Fruit fly (Drosophila melanogaster) whole organism, embryonic: Measurements from ENCODE around the gene Doa.

ENCODE experiments used
- Ada2b ChIP-seq: fragments of 200-800 bp; sonication (Bioruptor generic); IDR thresholded peaks from 2 replicates; pipeline ENCODE4 v1.3.6; 2022; ENCODE audit warnings: missing biosample characterization, missing genetic modification characterization
- Antp ChIP-seq: fragments of 200-800 bp; sonication (Bioruptor generic); optimal IDR thresholded peaks from 3 replicates; lab custom pipeline; 2016; ENCODE audit warnings: missing biosample characterization, missing genetic modification characterization
- Atf3 ChIP-seq: fragments of 200-800 bp; sonication (Bioruptor generic); optimal IDR thresholded peaks from 3 replicates; lab custom pipeline; 2016; ENCODE audit warnings: missing biosample characterization, missing genetic modification characterization
- B-H1 ChIP-seq: fragments of 200-800 bp; sonication (Bioruptor generic); IDR thresholded peaks from 3 replicates; pipeline ENCODE4 v1.3.6; 2022; ENCODE audit warnings: missing biosample characterization, missing genetic modification characterization
- BtbVII ChIP-seq: fragments of 200-800 bp; sonication (Bioruptor generic); optimal IDR thresholded peaks from 3 replicates; lab custom pipeline; 2017; ENCODE audit warnings: missing biosample characterization, mild to moderate bottlenecking, missing genetic modification characterization
- CG1024 ChIP-seq: fragments of 200-800 bp; sonication (Bioruptor generic); IDR thresholded peaks from 2 replicates; pipeline ENCODE4 v1.3.6; 2022; ENCODE audit warnings: missing biosample characterization, missing genetic modification characterization
- CG10321 ChIP-seq: fragments of 200-800 bp; sonication (Bioruptor generic); IDR thresholded peaks from 2 replicates; pipeline ENCODE4 v1.3.6; 2022; ENCODE audit warnings: missing biosample characterization, missing genetic modification characterization
- CG10431 ChIP-seq: fragments of 200-800 bp; sonication (Bioruptor generic); optimal IDR thresholded peaks from 3 replicates; lab custom pipeline; 2018; ENCODE audit warnings: missing biosample characterization, mild to moderate bottlenecking, missing genetic modification characterization
- CG10462 ChIP-seq: fragments of 200-800 bp; sonication (Bioruptor generic); optimal IDR thresholded peaks from 2 replicates; lab custom pipeline; 2016; ENCODE audit warnings: missing biosample characterization, missing genetic modification characterization
- CG10959 ChIP-seq: fragments of 200-800 bp; sonication (Bioruptor generic); IDR thresholded peaks from 2 replicates; pipeline ENCODE4 v1.3.6; 2022; ENCODE audit warnings: missing biosample characterization, missing genetic modification characterization
- CG11093 ChIP-seq: fragments of 200-800 bp; sonication (Bioruptor generic); IDR thresholded peaks from 3 replicates; pipeline ENCODE4 v1.3.6; 2022; ENCODE audit warnings: missing biosample characterization, missing genetic modification characterization
- CG12299 ChIP-seq: fragments of 200-800 bp; sonication (Bioruptor generic); optimal IDR thresholded peaks from 2 replicates; lab custom pipeline; 2018; ENCODE audit warnings: missing biosample characterization, mild to moderate bottlenecking, missing genetic modification characterization
- CG12769 ChIP-seq: fragments of 200-800 bp; sonication (Bioruptor generic); optimal IDR thresholded peaks from 2 replicates; lab custom pipeline; 2019; ENCODE audit warnings: missing biosample characterization, mild to moderate bottlenecking, missing genetic modification characterization, moderate library complexity
- CG13123 ChIP-seq: fragments of 200-800 bp; sonication (Bioruptor generic); optimal IDR thresholded peaks from 2 replicates; lab custom pipeline; 2016; ENCODE audit warnings: missing biosample characterization, missing genetic modification characterization
- CG13775 ChIP-seq: fragments of 200-800 bp; sonication (Bioruptor generic); optimal IDR thresholded peaks from 3 replicates; lab custom pipeline; 2017; ENCODE audit warnings: missing biosample characterization, mild to moderate bottlenecking, missing genetic modification characterization
- CG15601 ChIP-seq: fragments of 200-800 bp; sonication (Bioruptor generic); optimal IDR thresholded peaks from 3 replicates; lab custom pipeline; 2019; ENCODE audit warnings: missing biosample characterization, mild to moderate bottlenecking, missing genetic modification characterization, moderate library complexity
- CG17328 ChIP-seq: fragments of 200-800 bp; sonication (Bioruptor generic); IDR thresholded peaks from 2 replicates; pipeline ENCODE4 v1.3.6; 2022; ENCODE audit warnings: missing biosample characterization, missing genetic modification characterization
- CG18599 ChIP-seq: fragments of 200-800 bp; sonication (Bioruptor generic); optimal IDR thresholded peaks from 3 replicates; lab custom pipeline; 2017; ENCODE audit warnings: missing biosample characterization, missing genetic modification characterization, mild to moderate bottlenecking, moderate library complexity, missing genetic modification reagents
- CG2199 ChIP-seq: fragments of 200-800 bp; sonication (Bioruptor generic); IDR thresholded peaks from 3 replicates; pipeline ENCODE4 v1.3.6; 2022; ENCODE audit warnings: missing biosample characterization, missing genetic modification characterization
- CG3281 ChIP-seq: fragments of 200-800 bp; sonication (Bioruptor generic); optimal IDR thresholded peaks from 3 replicates; lab custom pipeline; 2017; ENCODE audit warnings: missing biosample characterization, mild to moderate bottlenecking, missing genetic modification characterization
- CG42726 ChIP-seq: fragments of 200-800 bp; sonication (Bioruptor generic); IDR thresholded peaks from 2 replicates; pipeline ENCODE4 v1.3.6; 2022; ENCODE audit warnings: missing biosample characterization, missing genetic modification characterization; ENCODE audit not compliant: partially characterized antibody
- CG6689 ChIP-seq: fragments of 200-800 bp; sonication (Bioruptor generic); IDR thresholded peaks from 2 replicates; pipeline ENCODE4 v1.3.6; 2022; ENCODE audit warnings: missing biosample characterization, missing genetic modification characterization
- CG8944 ChIP-seq: fragments of 200-800 bp; sonication (Bioruptor generic); optimal IDR thresholded peaks from 3 replicates; lab custom pipeline; 2016; ENCODE audit warnings: missing biosample characterization, missing genetic modification characterization
- CG9609 ChIP-seq: fragments of 200-800 bp; sonication (Bioruptor generic); optimal IDR thresholded peaks from 3 replicates; lab custom pipeline; 2016; ENCODE audit warnings: missing biosample characterization, missing genetic modification characterization
- Dip3 ChIP-seq: fragments of 200-800 bp; sonication (Bioruptor generic); optimal IDR thresholded peaks from 3 replicates; lab custom pipeline; 2016; ENCODE audit warnings: missing biosample characterization, missing genetic modification characterization
- Doc3 ChIP-seq: fragments of 200-800 bp; sonication (Bioruptor generic); IDR thresholded peaks from 3 replicates; pipeline ENCODE4 v1.3.6; 2022; ENCODE audit warnings: missing biosample characterization, missing genetic modification characterization; ENCODE audit not compliant: partially characterized antibody
- H2.0 ChIP-seq: fragments of 200-800 bp; sonication (Bioruptor generic); IDR thresholded peaks from 2 replicates; pipeline ENCODE4 v1.3.6; 2022; ENCODE audit warnings: missing biosample characterization, missing genetic modification characterization
- HmgD ChIP-seq: fragments of 200-800 bp; sonication (Bioruptor generic); optimal IDR thresholded peaks from 3 replicates; lab custom pipeline; 2016; ENCODE audit warnings: missing biosample characterization, missing genetic modification characterization
- Hmr ChIP-seq: fragments of 200-800 bp; sonication (Bioruptor generic); optimal IDR thresholded peaks from 3 replicates; lab custom pipeline; 2017; ENCODE audit warnings: mild to moderate bottlenecking, missing biosample characterization, missing genetic modification reagents, missing genetic modification characterization
- NC2α ChIP-seq: fragments of 200-800 bp; sonication (Bioruptor generic); optimal IDR thresholded peaks from 2 replicates; lab custom pipeline; 2016; ENCODE audit warnings: missing biosample characterization, missing genetic modification characterization
- Side ChIP-seq: fragments of 200-800 bp; sonication (Bioruptor generic); optimal IDR thresholded peaks from 2 replicates; lab custom pipeline; 2016; ENCODE audit warnings: missing biosample characterization, missing genetic modification characterization
- Tbp ChIP-seq: fragments of >200 bp; optimal IDR thresholded peaks from 2 replicates; lab custom pipeline; 2018; ENCODE audit warnings: missing biosample characterization, missing genetic modification characterization
- Vsx1 ChIP-seq: fragments of 200-800 bp; sonication (Bioruptor generic); optimal IDR thresholded peaks from 2 replicates; lab custom pipeline; 2017; ENCODE audit warnings: missing biosample characterization, mild to moderate bottlenecking, missing genetic modification characterization, missing genetic modification reagents
- YL-1 ChIP-seq: fragments of 200-800 bp; sonication (Bioruptor generic); optimal IDR thresholded peaks from 3 replicates; lab custom pipeline; 2017; ENCODE audit warnings: missing biosample characterization, mild to moderate bottlenecking, missing genetic modification characterization
- bowl ChIP-seq: fragments of 200-800 bp; sonication (Bioruptor generic); IDR thresholded peaks from 2 replicates; pipeline ENCODE4 v1.3.6; 2022; ENCODE audit warnings: missing biosample characterization, missing genetic modification characterization
- bsh ChIP-seq, 2 experiments: fragments of 200-800 bp; sonication (Bioruptor generic); optimal IDR thresholded peaks; 2 replicates each; lab custom pipeline; 2017 to 2018; ENCODE audit warnings: mild to moderate bottlenecking in 2 of 2, missing biosample characterization in 2 of 2, missing genetic modification characterization in 2 of 2, moderate library complexity in 1 of 2
- btn ChIP-seq: fragments of 200-800 bp; sonication (Bioruptor generic); optimal IDR thresholded peaks from 2 replicates; lab custom pipeline; 2016; ENCODE audit warnings: missing biosample characterization, missing genetic modification characterization
- crc ChIP-seq: fragments of 200-800 bp; sonication (Bioruptor generic); optimal IDR thresholded peaks from 2 replicates; lab custom pipeline; 2016; ENCODE audit warnings: missing biosample characterization, missing genetic modification characterization
- gro ChIP-seq: fragments of 200-800 bp; sonication (Bioruptor generic); optimal IDR thresholded peaks from 2 replicates; lab custom pipeline; 2016; ENCODE audit warnings: missing biosample characterization, missing genetic modification characterization
- ham ChIP-seq: fragments of 200-800 bp; sonication (Bioruptor generic); IDR thresholded peaks from 2 replicates; pipeline ENCODE4 v1.3.6; 2022; ENCODE audit warnings: missing biosample characterization, missing genetic modification characterization
- oc ChIP-seq: fragments of 200-800 bp; sonication (Bioruptor generic); optimal IDR thresholded peaks from 2 replicates; lab custom pipeline; 2018; ENCODE audit warnings: missing biosample characterization, mild to moderate bottlenecking, missing genetic modification characterization, moderate library complexity
- onecut ChIP-seq: fragments of 200-800 bp; sonication (Bioruptor generic); IDR thresholded peaks from 2 replicates; pipeline ENCODE4 v1.3.6; 2022; ENCODE audit warnings: missing biosample characterization, missing genetic modification characterization
- p53 ChIP-seq: fragments of 200-800 bp; sonication (Bioruptor generic); optimal IDR thresholded peaks from 2 replicates; lab custom pipeline; 2016; ENCODE audit warnings: missing biosample characterization, missing genetic modification characterization
- pfk ChIP-seq: fragments of 200-800 bp; sonication (Bioruptor generic); optimal IDR thresholded peaks from 2 replicates; lab custom pipeline; 2018; ENCODE audit warnings: missing biosample characterization, mild to moderate bottlenecking, missing genetic modification characterization, moderate library complexity
- pros ChIP-seq: fragments of 200-800 bp; sonication (Bioruptor generic); optimal IDR thresholded peaks from 3 replicates; lab custom pipeline; 2019; ENCODE audit warnings: missing biosample characterization, mild to moderate bottlenecking, missing genetic modification characterization, moderate library complexity
- rib ChIP-seq: fragments of 200-800 bp; sonication (Bioruptor generic); IDR thresholded peaks from 2 replicates; pipeline ENCODE4 v1.3.6; 2022; ENCODE audit warnings: missing biosample characterization, missing genetic modification characterization
- sc ChIP-seq, 3 experiments: fragments of >200 bp in 2 of 3; fragments of 200-800 bp in 1 of 3; sonication (Bioruptor generic) in 1 of 3; optimal IDR thresholded peaks; 2 replicates in 2 of 3; 3 replicates in 1 of 3; lab custom pipeline; 2017; ENCODE audit warnings: mild to moderate bottlenecking in 1 of 3, missing biosample characterization in 1 of 3, missing genetic modification characterization in 1 of 3, missing genetic modification reagents in 1 of 3
- schlank ChIP-seq: fragments of 200-800 bp; sonication (Bioruptor generic); optimal IDR thresholded peaks from 2 replicates; lab custom pipeline; 2018; ENCODE audit warnings: missing biosample characterization, mild to moderate bottlenecking, missing genetic modification characterization
- scrt ChIP-seq: fragments of 200-800 bp; sonication (Bioruptor generic); optimal IDR thresholded peaks from 2 replicates; lab custom pipeline; 2018; ENCODE audit warnings: missing biosample characterization, mild to moderate bottlenecking, missing genetic modification characterization, moderate library complexity
- tap ChIP-seq: fragments of 200-800 bp; optimal IDR thresholded peaks from 3 replicates; lab custom pipeline; 2019; ENCODE audit warnings: missing biosample characterization, mild to moderate bottlenecking, missing genetic modification characterization, moderate library complexity
- wek ChIP-seq: fragments of 200-800 bp; sonication (Bioruptor generic); optimal IDR thresholded peaks from 3 replicates; lab custom pipeline; 2018; ENCODE audit warnings: missing biosample characterization, mild to moderate bottlenecking, missing genetic modification characterization, moderate library complexity

Doa gene

DNA sequence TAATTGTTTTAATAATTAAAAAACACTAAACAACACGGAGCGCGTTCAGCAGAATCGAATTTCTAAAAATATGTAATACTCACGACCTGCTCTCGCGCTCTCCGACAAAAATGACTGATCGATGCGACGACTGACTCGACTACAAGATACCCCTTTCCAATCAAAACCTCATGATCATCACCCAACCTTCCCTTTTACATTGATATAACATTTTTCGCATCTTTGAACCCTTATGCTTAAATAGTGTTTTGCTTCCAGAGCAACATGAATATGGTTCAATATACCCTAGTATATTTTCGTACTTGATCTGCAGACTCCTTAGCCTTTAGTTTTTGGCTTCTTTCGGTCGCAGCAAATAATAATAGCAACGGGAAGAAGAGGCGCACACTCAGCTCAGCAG, 23.9 kb downstream of the Doa start (continued):
- TF ChIP-seq sc (optimal IDR thresholded peaks at IDR 0.05; lab: Kevin White, UChicago): no peak
- TF ChIP-seq sc (GFP tag; optimal IDR thresholded peaks at IDR 0.05; lab: Kevin White, UChicago): no peak
- peak; percentile 61 for TF ChIP-seq gro (GFP tag; lab: Kevin White, UChicago)
- peak; percentile 47; the same call in 1 of the 2 replicates for TF ChIP-seq rib (GFP tag; lab: Robert Waterston, UW)
- peak; percentile 24 for TF ChIP-seq Atf3
- TF ChIP-seq schlank: peak; percentile 7
- peak; percentile 40 for TF ChIP-seq CG18599 (GFP tag; lab: Kevin White, UChicago)
- peak; percentile 70; the same call in 1 of the 3 replicates for TF ChIP-seq CG11093
- no peak for TF ChIP-seq BtbVII (GFP tag; lab: Kevin White, UChicago)
- peak; percentile 86 for TF ChIP-seq CG17328 (GFP tag; lab: Robert Waterston, UW)
- TF ChIP-seq CG10959 (GFP tag; lab: Robert Waterston, UW): peak; percentile 29; the same call in 1 of the 2 replicates
- TF ChIP-seq CG42726: no peak
- peak; percentile 48 for TF ChIP-seq NC2α (GFP tag; lab: Kevin White, UChicago)
- TF ChIP-seq H2.0 (GFP tag; lab: Robert Waterston, UW): peak; percentile 87
- peak; percentile 76 for TF ChIP-seq oc (tag; lab: Kevin White, UChicago)
- peak; percentile 70 for TF ChIP-seq CG13123 (GFP tag; lab: Kevin White, UChicago)
- TF ChIP-seq HmgD (GFP tag; lab: Kevin White, UChicago): no peak
- peak; percentile 37 for TF ChIP-seq crc
- TF ChIP-seq CG8944: peak; percentile 74
- TF ChIP-seq Ada2b: peak; percentile 75; the same call in 1 of the 2 replicates
- TF ChIP-seq btn (GFP tag; lab: Kevin White, UChicago): peak; percentile 65
- TF ChIP-seq Dip3 (GFP tag; lab: Kevin White, UChicago): peak; percentile 63
- TF ChIP-seq CG9609 (GFP tag; lab: Kevin White, UChicago): peak; percentile 61
- TF ChIP-seq p53: no peak
- TF ChIP-seq CG10321: no peak
- no peak for TF ChIP-seq CG12299 (tag; lab: Kevin White, UChicago)
- TF ChIP-seq Tbp (GFP tag; lab: Kevin White, UChicago): no peak
- peak; percentile 71 for TF ChIP-seq Side (GFP tag; lab: Kevin White, UChicago)
- TF ChIP-seq CG12769 (tag; lab: Kevin White, UChicago): peak; percentile 91
- peak; percentile 25 to 85 for TF ChIP-seq bsh (GFP tag; optimal IDR thresholded peaks at IDR 0.05; lab: Kevin White, UChicago)
- no peak for TF ChIP-seq Vsx1
- TF ChIP-seq Doc3: no peak
- peak; percentile 59 for TF ChIP-seq tap (tag; lab: Kevin White, UChicago)
- TF ChIP-seq Antp (GFP tag; lab: Kevin White, UChicago): peak; percentile 84
- peak; percentile 68 for TF ChIP-seq B-H1 (GFP tag; lab: Robert Waterston, UW)
- TF ChIP-seq pros: no peak
- TF ChIP-seq YL-1 (GFP tag; lab: Kevin White, UChicago): no peak
- 0 out of 3 replicates have a peak, but pooled peaks have one; percentile 16 for TF ChIP-seq CG2199
- TF ChIP-seq bowl (GFP tag; lab: Robert Waterston, UW): 0 out of 2 replicates have a peak, but pooled peaks have one; percentile 25
- peak; percentile 51 for TF ChIP-seq Hmr (GFP tag; lab: Kevin White, UChicago)
- TF ChIP-seq CG6689 (GFP tag; lab: Robert Waterston, UW): peak; percentile 77
- TF ChIP-seq wek (GFP tag; lab: Kevin White, UChicago): peak; percentile 18
- peak; percentile 49 for TF ChIP-seq CG10462 (GFP tag; lab: Kevin White, UChicago)
- no peak for TF ChIP-seq CG15601 (tag; lab: Kevin White, UChicago)
- TF ChIP-seq scrt (GFP tag; lab: Kevin White, UChicago): no peak
- peak; percentile 76 for TF ChIP-seq CG1024 (GFP tag; lab: Robert Waterston, UW)
- no peak for TF ChIP-seq ham
- peak; percentile 22 for TF ChIP-seq CG3281 (GFP tag; lab: Kevin White, UChicago)
- TF ChIP-seq CG10431 (GFP tag; lab: Kevin White, UChicago): no peak
- TF ChIP-seq onecut (GFP tag; lab: Robert Waterston, UW): no peak
- no peak for TF ChIP-seq pfk
- TF ChIP-seq CG13775 (GFP tag; lab: Kevin White, UChicago): peak; percentile 46
